Fruit fly (Drosophila melanogaster) whole organism, embryonic: Measurements from ENCODE around the gene CG14221.

Experiments used
- Atf-2 ChIP-seq: fragments of 200-800 bp; sonication (Bioruptor generic); optimal IDR thresholded peaks from 2 replicates; lab custom pipeline; 2016; ENCODE audit warnings: missing biosample characterization, missing genetic modification characterization
- CG1024 ChIP-seq: fragments of 200-800 bp; sonication (Bioruptor generic); IDR thresholded peaks from 2 replicates; pipeline ENCODE4 v1.3.6; 2022; ENCODE audit warnings: missing biosample characterization, missing genetic modification characterization
- CG12155 ChIP-seq: fragments of 200-800 bp; sonication (Bioruptor generic); optimal IDR thresholded peaks from 3 replicates; lab custom pipeline; 2016; ENCODE audit warnings: missing biosample characterization, missing genetic modification characterization
- CG1233 ChIP-seq: fragments of 200-800 bp; sonication (Bioruptor generic); optimal IDR thresholded peaks from 4 replicates; lab custom pipeline; 2018; ENCODE audit warnings: missing biosample characterization, mild to moderate bottlenecking, missing genetic modification characterization
- CG15479 ChIP-seq: fragments of 200-800 bp; sonication (Bioruptor generic); optimal IDR thresholded peaks from 3 replicates; lab custom pipeline; 2019; ENCODE audit warnings: missing biosample characterization, mild to moderate bottlenecking, missing genetic modification characterization, moderate library complexity
- CG2875 ChIP-seq: fragments of 200-800 bp; sonication (Bioruptor generic); optimal IDR thresholded peaks from 2 replicates; lab custom pipeline; 2017; ENCODE audit warnings: missing biosample characterization, mild to moderate bottlenecking, missing genetic modification characterization, missing genetic modification reagents
- CG32767 ChIP-seq: fragments of 200-800 bp; sonication (Bioruptor generic); IDR thresholded peaks from 2 replicates; pipeline ENCODE4 v1.3.6; 2022; ENCODE audit warnings: missing biosample characterization, missing genetic modification characterization
- CG3995 ChIP-seq: fragments of 200-800 bp; sonication (Bioruptor generic); optimal IDR thresholded peaks from 3 replicates; lab custom pipeline; 2016; ENCODE audit warnings: missing biosample characterization, missing genetic modification characterization
- CG9437 ChIP-seq: fragments of 200-800 bp; sonication (Bioruptor generic); optimal IDR thresholded peaks from 2 replicates; lab custom pipeline; 2018; ENCODE audit warnings: missing biosample characterization, mild to moderate bottlenecking, missing genetic modification characterization
- Elba2 ChIP-seq: fragments of 200-800 bp; sonication (Bioruptor generic); optimal IDR thresholded peaks from 3 replicates; lab custom pipeline; 2016; ENCODE audit warnings: missing biosample characterization, missing genetic modification characterization
- MTF-1 ChIP-seq: fragments of 200-800 bp; sonication (Bioruptor generic); optimal IDR thresholded peaks from 2 replicates; lab custom pipeline; 2018; ENCODE audit warnings: missing biosample characterization, mild to moderate bottlenecking, missing genetic modification characterization, borderline replicate concordance
- NC2α ChIP-seq: fragments of 200-800 bp; sonication (Bioruptor generic); optimal IDR thresholded peaks from 2 replicates; lab custom pipeline; 2016; ENCODE audit warnings: missing biosample characterization, missing genetic modification characterization
- pan ChIP-seq, 4 experiments: fragments of >200 bp in 3 of 4; fragments of 200-800 bp in 1 of 4; sonication (Bioruptor generic) in 1 of 4; optimal IDR thresholded peaks in 3 of 4; IDR thresholded peaks in 1 of 4; 2 replicates each; pipeline versions ENCODE4 v1.3.6 to Lab custom; 2017 to 2022; ENCODE audit warnings: missing biosample characterization in 2 of 4, missing genetic modification characterization in 2 of 4, mixed read lengths in 1 of 4
- sug ChIP-seq: fragments of 200-800 bp; optimal IDR thresholded peaks from 2 replicates; lab custom pipeline; 2019; ENCODE audit warnings: missing biosample characterization, mild to moderate bottlenecking, missing genetic modification characterization, moderate library complexity

DNA sequence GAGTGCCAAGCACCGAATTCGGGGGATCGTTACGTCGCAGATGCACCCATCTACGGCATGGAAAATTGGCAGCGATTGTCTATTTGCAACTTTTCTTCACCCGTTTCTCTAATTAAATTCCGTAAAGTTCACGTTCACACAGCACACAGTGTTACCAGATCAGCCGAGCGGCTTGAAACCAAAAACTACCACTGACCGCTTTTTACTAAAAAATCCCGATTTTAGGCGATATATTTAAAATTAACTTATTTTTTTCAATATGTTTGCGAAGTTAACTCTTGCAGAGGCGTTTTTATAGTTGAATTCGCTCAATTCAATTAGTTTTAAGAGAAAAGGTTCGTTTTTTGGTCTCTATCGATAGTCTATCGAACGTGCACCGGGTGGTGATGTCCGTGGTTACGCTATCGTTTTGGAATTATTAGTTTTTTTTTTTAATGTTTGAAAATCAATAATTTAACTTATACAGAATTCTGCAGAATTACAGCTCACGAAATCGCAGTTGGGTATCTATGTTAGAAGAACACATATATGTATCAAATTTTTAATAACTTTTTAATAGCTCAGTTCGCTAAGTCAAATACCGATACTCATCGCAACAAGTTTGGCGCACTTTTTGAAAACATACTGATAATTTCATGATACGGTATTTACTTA is 41.3 kb downstream of the CG14221 start, which contains the start of gene Tao:
- TF ChIP-seq sug (no peak), Elba2 (GFP tag; lab: Kevin White, UChicago) (no peak), CG15479 (GFP tag; lab: Kevin White, UChicago) (no peak), CG3995 (GFP tag; lab: Kevin White, UChicago) (peak; percentile 78), NC2α (GFP tag; lab: Kevin White, UChicago) (no peak), CG32767 (GFP tag; lab: Robert Waterston, UW) (no peak), CG1024 (GFP tag; lab: Robert Waterston, UW) (no peak), CG12155 (GFP tag; lab: Kevin White, UChicago) (no peak), CG1233 (no peak), CG9437 (GFP tag; lab: Kevin White, UChicago) (peak; percentile 21), MTF-1 (no peak), Atf-2 (no peak), pan (optimal IDR thresholded peaks at IDR 0.05; lab: Kevin White, UChicago) (no peak), pan (GFP tag; optimal IDR thresholded peaks at IDR 0.05 in 1 of 2, IDR thresholded peaks at IDR 0.05 in 1 of 2) (no peak), CG2875 (no peak)
